Fruit fly (Drosophila melanogaster) whole organism, embryonic: Measurements from ENCODE around the gene CG6126.

Experiments used
- Antp ChIP-seq: fragments of 200-800 bp; sonication (Bioruptor generic); optimal IDR thresholded peaks from 3 replicates; lab custom pipeline; 2016; ENCODE audit warnings: missing biosample characterization, missing genetic modification characterization
- CG10321 ChIP-seq: fragments of 200-800 bp; sonication (Bioruptor generic); IDR thresholded peaks from 2 replicates; pipeline ENCODE4 v1.3.6; 2022; ENCODE audit warnings: missing biosample characterization, missing genetic modification characterization
- CG10431 ChIP-seq: fragments of 200-800 bp; sonication (Bioruptor generic); optimal IDR thresholded peaks from 3 replicates; lab custom pipeline; 2018; ENCODE audit warnings: missing biosample characterization, mild to moderate bottlenecking, missing genetic modification characterization
- CG11093 ChIP-seq: fragments of 200-800 bp; sonication (Bioruptor generic); IDR thresholded peaks from 3 replicates; pipeline ENCODE4 v1.3.6; 2022; ENCODE audit warnings: missing biosample characterization, missing genetic modification characterization
- CG11695 ChIP-seq: fragments of 200-800 bp; sonication (Bioruptor generic); IDR thresholded peaks from 3 replicates; pipeline ENCODE4 v1.3.6; 2022; ENCODE audit warnings: missing biosample characterization, missing genetic modification characterization
- CG12659 ChIP-seq: fragments of 200-800 bp; sonication (Bioruptor generic); optimal IDR thresholded peaks from 3 replicates; lab custom pipeline; 2017; ENCODE audit warnings: mild to moderate bottlenecking, missing biosample characterization, missing genetic modification reagents, missing genetic modification characterization
- CG14667 ChIP-seq: fragments of 200-800 bp; sonication (Bioruptor generic); IDR thresholded peaks from 2 replicates; pipeline ENCODE4 v1.3.6; 2022; ENCODE audit warnings: missing biosample characterization, missing genetic modification characterization
- CG14860 ChIP-seq: fragments of 200-800 bp; sonication (Bioruptor generic); IDR thresholded peaks from 3 replicates; pipeline ENCODE4 v1.3.6; 2022; ENCODE audit warnings: missing biosample characterization, missing genetic modification characterization; ENCODE audit not compliant: partially characterized antibody
- CG15073 ChIP-seq: fragments of 200-800 bp; sonication (Bioruptor generic); optimal IDR thresholded peaks from 2 replicates; lab custom pipeline; 2016; ENCODE audit warnings: missing biosample characterization, missing genetic modification characterization
- CG18011 ChIP-seq: fragments of 200-800 bp; sonication (Bioruptor generic); optimal IDR thresholded peaks from 2 replicates; lab custom pipeline; 2017; ENCODE audit warnings: missing biosample characterization, missing genetic modification characterization, mild to moderate bottlenecking, moderate library complexity, missing genotype
- CG18476 ChIP-seq: fragments of 200-800 bp; sonication (Bioruptor generic); optimal IDR thresholded peaks from 2 replicates; lab custom pipeline; 2016; ENCODE audit warnings: missing biosample characterization, mild to moderate bottlenecking, missing genetic modification characterization
- CG2199 ChIP-seq: fragments of 200-800 bp; sonication (Bioruptor generic); IDR thresholded peaks from 3 replicates; pipeline ENCODE4 v1.3.6; 2022; ENCODE audit warnings: missing biosample characterization, missing genetic modification characterization
- CG2889 ChIP-seq: fragments of 200-800 bp; sonication (Bioruptor generic); IDR thresholded peaks from 3 replicates; pipeline ENCODE4 v1.3.6; 2022; ENCODE audit warnings: missing biosample characterization, missing genetic modification characterization
- CG3995 ChIP-seq: fragments of 200-800 bp; sonication (Bioruptor generic); optimal IDR thresholded peaks from 3 replicates; lab custom pipeline; 2016; ENCODE audit warnings: missing biosample characterization, missing genetic modification characterization
- CG4328 ChIP-seq: fragments of 200-800 bp; sonication (Bioruptor generic); optimal IDR thresholded peaks from 3 replicates; lab custom pipeline; 2017; ENCODE audit warnings: missing biosample characterization, missing genetic modification reagents, missing genetic modification characterization
- CG6765 ChIP-seq: fragments of 200-800 bp; sonication (Bioruptor generic); optimal IDR thresholded peaks from 3 replicates; lab custom pipeline; 2017; ENCODE audit warnings: missing biosample characterization, mild to moderate bottlenecking, missing genetic modification characterization
- CG6854 ChIP-seq: fragments of 200-800 bp; sonication (Bioruptor generic); optimal IDR thresholded peaks from 3 replicates; lab custom pipeline; 2017; ENCODE audit warnings: missing biosample characterization, mild to moderate bottlenecking, missing genetic modification characterization
- CG8924 ChIP-seq: fragments of 200-800 bp; optimal IDR thresholded peaks from 3 replicates; lab custom pipeline; 2019; ENCODE audit warnings: missing biosample characterization, mild to moderate bottlenecking, missing genetic modification characterization, moderate library complexity
- Dad ChIP-seq: fragments of 200-800 bp; sonication (Bioruptor generic); optimal IDR thresholded peaks from 3 replicates; lab custom pipeline; 2016; ENCODE audit warnings: missing biosample characterization, missing genetic modification characterization
- HLH54F ChIP-seq: fragments of 200-800 bp; sonication (Bioruptor generic); optimal IDR thresholded peaks from 3 replicates; lab custom pipeline; 2016; ENCODE audit warnings: missing biosample characterization, missing genetic modification characterization
- Hr78 ChIP-seq, 2 experiments: fragments of 200-800 bp in 1 of 2; fragments of >200 bp in 1 of 2; sonication (Bioruptor generic) in 1 of 2; optimal IDR thresholded peaks; 2 replicates each; lab custom pipeline; 2017 to 2019; ENCODE audit warnings: missing biosample characterization in 2 of 2, missing genetic modification characterization in 2 of 2, mild to moderate bottlenecking in 1 of 2, moderate library complexity in 1 of 2
- Mes4 ChIP-seq: fragments of 200-800 bp; sonication (Bioruptor generic); optimal IDR thresholded peaks from 2 replicates; lab custom pipeline; 2016; ENCODE audit warnings: missing biosample characterization, missing genetic modification characterization
- Myb ChIP-seq: fragments of 200-800 bp; sonication (Bioruptor generic); optimal IDR thresholded peaks from 2 replicates; lab custom pipeline; 2016; ENCODE audit warnings: missing biosample characterization, missing genetic modification characterization
- NC2β ChIP-seq: fragments of 200-800 bp; sonication (Bioruptor generic); optimal IDR thresholded peaks from 2 replicates; lab custom pipeline; 2016; ENCODE audit warnings: missing biosample characterization, missing genetic modification characterization
- Nf-YC ChIP-seq: fragments of 200-800 bp; optimal IDR thresholded peaks from 3 replicates; lab custom pipeline; 2019; ENCODE audit warnings: missing biosample characterization, mild to moderate bottlenecking, missing genetic modification characterization, moderate library complexity
- Oaz ChIP-seq: fragments of 200-800 bp; sonication (Bioruptor generic); IDR thresholded peaks from 2 replicates; pipeline ENCODE4 v1.3.6; 2022; ENCODE audit warnings: missing biosample characterization, missing genetic modification characterization
- Ravus ChIP-seq: fragments of 200-800 bp; sonication (Bioruptor generic); IDR thresholded peaks from 2 replicates; pipeline ENCODE4 v1.3.6; 2022; ENCODE audit warnings: missing biosample characterization, missing genetic modification characterization
- aop ChIP-seq: fragments of 200-800 bp; sonication (Bioruptor generic); IDR thresholded peaks from 2 replicates; pipeline ENCODE4 v1.3.6; 2022; ENCODE audit warnings: missing biosample characterization, missing genetic modification characterization
- ap ChIP-seq: fragments of 200-800 bp; sonication (Bioruptor generic); IDR thresholded peaks from 2 replicates; pipeline ENCODE4 v1.3.6; 2022; ENCODE audit warnings: missing biosample characterization, missing genetic modification characterization
- br ChIP-seq: fragments of >200 bp; optimal IDR thresholded peaks from 2 replicates; lab custom pipeline; 2017
- caup ChIP-seq: fragments of 200-800 bp; sonication (Bioruptor generic); optimal IDR thresholded peaks from 3 replicates; lab custom pipeline; 2017; ENCODE audit warnings: missing biosample characterization, mild to moderate bottlenecking, missing genetic modification characterization, moderate library complexity; ENCODE audit not compliant: severe bottlenecking
- dmrt99B ChIP-seq: fragments of 200-800 bp; sonication (Bioruptor generic); optimal IDR thresholded peaks from 2 replicates; lab custom pipeline; 2018; ENCODE audit warnings: missing biosample characterization, mild to moderate bottlenecking, missing genetic modification characterization, moderate library complexity
- dpn ChIP-seq, 2 experiments: fragments of 200-800 bp; sonication (Bioruptor generic); optimal IDR thresholded peaks; 3 replicates each; lab custom pipeline; 2016; ENCODE audit warnings: missing biosample characterization in 2 of 2, missing genetic modification characterization in 2 of 2
- eve ChIP-seq, 2 experiments: fragments of >200 bp; optimal IDR thresholded peaks; 2 replicates each; lab custom pipeline; 2017; ENCODE audit warnings: missing biosample characterization in 2 of 2, missing genetic modification characterization in 2 of 2
- fd96Cb ChIP-seq: fragments of 200-800 bp; sonication (Bioruptor generic); optimal IDR thresholded peaks from 2 replicates; lab custom pipeline; 2018; ENCODE audit warnings: missing biosample characterization, mild to moderate bottlenecking, missing genetic modification characterization, moderate library complexity
- ftz-f1 ChIP-seq: fragments of 200-800 bp; sonication (Bioruptor generic); optimal IDR thresholded peaks from 2 replicates; lab custom pipeline; 2016; ENCODE audit warnings: missing biosample characterization, missing genetic modification characterization
- hth ChIP-seq: fragments of >200 bp; optimal IDR thresholded peaks from 2 replicates; lab custom pipeline; 2017; ENCODE audit warnings: inconsistent platforms
- lov ChIP-seq, 2 experiments: fragments of 200-800 bp in 1 of 2; fragments of >200 bp in 1 of 2; sonication (Bioruptor generic) in 1 of 2; IDR thresholded peaks in 1 of 2; optimal IDR thresholded peaks in 1 of 2; 2 replicates in 1 of 2; 3 replicates in 1 of 2; pipeline versions ENCODE4 v1.3.6 to Lab custom; 2017 to 2022; ENCODE audit warnings: missing biosample characterization in 1 of 2, missing genetic modification characterization in 1 of 2
- peb ChIP-seq: fragments of 200-800 bp; sonication (Bioruptor generic); IDR thresholded peaks from 2 replicates; pipeline ENCODE4 v1.3.6; 2022; ENCODE audit warnings: missing biosample characterization, missing genetic modification characterization
- sd ChIP-seq: fragments of 200-800 bp; sonication (Bioruptor generic); optimal IDR thresholded peaks from 3 replicates; lab custom pipeline; 2018; ENCODE audit warnings: missing biosample characterization, mild to moderate bottlenecking, missing genetic modification characterization, moderate library complexity
- sna ChIP-seq: fragments of 200-800 bp; sonication (Bioruptor generic); IDR thresholded peaks from 2 replicates; pipeline ENCODE4 v1.3.6; 2022; ENCODE audit warnings: missing biosample characterization, missing genetic modification characterization; ENCODE audit not compliant: partially characterized antibody
- sr ChIP-seq: fragments of 200-800 bp; sonication (Bioruptor generic); IDR thresholded peaks from 3 replicates; pipeline ENCODE4 v1.3.6; 2022; ENCODE audit warnings: missing biosample characterization, missing genetic modification characterization
- stc ChIP-seq: fragments of 200-800 bp; sonication (Bioruptor generic); IDR thresholded peaks from 2 replicates; pipeline ENCODE4 v1.3.6; 2022; ENCODE audit warnings: missing biosample characterization, missing genetic modification characterization
- stwl ChIP-seq: fragments of 200-800 bp; sonication (Bioruptor generic); optimal IDR thresholded peaks from 3 replicates; lab custom pipeline; 2018; ENCODE audit warnings: missing biosample characterization, mild to moderate bottlenecking, missing genetic modification characterization, moderate library complexity
- sug ChIP-seq: fragments of 200-800 bp; optimal IDR thresholded peaks from 2 replicates; lab custom pipeline; 2019; ENCODE audit warnings: missing biosample characterization, mild to moderate bottlenecking, missing genetic modification characterization, moderate library complexity
- tgo ChIP-seq: fragments of 200-800 bp; sonication (Bioruptor generic); IDR thresholded peaks from 3 replicates; pipeline ENCODE4 v1.3.6; 2022; ENCODE audit warnings: missing biosample characterization, missing genetic modification characterization
- trem ChIP-seq: fragments of 200-800 bp; optimal IDR thresholded peaks from 3 replicates; lab custom pipeline; 2019; ENCODE audit warnings: missing biosample characterization, mild to moderate bottlenecking, missing genetic modification characterization, moderate library complexity
- zfh1 ChIP-seq: fragments of 200-800 bp; sonication (Bioruptor generic); IDR thresholded peaks from 3 replicates; pipeline ENCODE4 v1.3.6; 2022; ENCODE audit warnings: missing biosample characterization, missing genetic modification characterization

The CG6126 gene

DNA sequence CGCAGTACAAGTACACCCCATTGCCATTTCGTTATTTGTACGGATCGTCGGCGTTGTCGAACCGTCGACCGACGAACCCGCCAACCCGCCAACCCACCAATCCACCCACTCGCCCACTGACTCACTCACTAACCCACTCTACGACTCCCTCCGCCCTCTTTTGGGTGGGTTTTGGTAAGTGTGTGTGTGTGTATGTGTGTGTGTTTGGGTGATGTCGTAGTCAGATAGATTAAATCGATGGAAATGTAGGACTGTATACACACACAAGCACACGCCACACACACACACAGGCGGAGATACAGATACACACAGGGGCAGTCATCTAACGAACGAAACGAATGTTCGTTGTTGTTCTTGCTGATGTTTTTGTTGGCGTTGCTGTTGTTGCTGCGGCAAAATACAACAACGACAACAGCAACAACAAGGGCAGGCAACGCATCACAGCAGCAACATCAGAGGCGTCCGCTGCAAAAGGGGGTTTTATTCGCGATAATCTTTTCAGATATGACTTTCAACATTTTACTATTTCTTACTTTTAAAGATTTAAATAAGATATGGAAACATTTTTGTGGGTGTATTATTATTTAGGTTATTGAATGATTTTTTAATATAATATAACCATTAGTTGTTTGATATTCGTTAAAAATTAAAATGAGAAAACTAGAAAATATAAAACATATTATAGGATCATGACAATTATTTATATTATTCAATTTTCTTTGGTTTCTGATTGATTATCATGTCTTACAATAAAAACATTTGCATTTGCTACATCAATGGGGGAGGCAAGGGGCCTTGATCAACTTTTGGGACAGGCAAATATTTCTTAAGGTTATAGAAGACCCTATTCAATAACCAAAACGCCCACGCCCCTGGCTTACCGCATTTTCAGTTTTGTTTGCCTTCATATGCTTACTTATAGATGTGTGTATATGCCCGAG, 18.7 kb upstream of the CG6126 start (continued):
- peak; percentile 91 for TF ChIP-seq CG6854 (GFP tag; lab: Kevin White, UChicago)
- 0 out of 2 replicates have a peak, but pooled peaks have one; percentile 16 for TF ChIP-seq sna
- TF ChIP-seq Ravus (GFP tag; lab: Robert Waterston, UW), result peak; percentile 40
- peak; percentile 17; the same call in 1 of the 3 replicates for TF ChIP-seq CG2199 (GFP tag; lab: Robert Waterston, UW)
- TF ChIP-seq br (lab: Kevin White, UChicago), result no peak
- TF ChIP-seq stwl, result no peak
- peak; percentile 15; the same call in 2 of the 3 replicates for TF ChIP-seq sr (GFP tag; lab: Robert Waterston, UW)
- peak; percentile 35 to 79 for TF ChIP-seq dpn (GFP tag; optimal IDR thresholded peaks at IDR 0.05; lab: Kevin White, UChicago)
- TF ChIP-seq peb (GFP tag; lab: Robert Waterston, UW), result no peak; the same call in 1 of the 2 replicates
- TF ChIP-seq ftz-f1 (GFP tag; lab: Kevin White, UChicago), result no peak
- TF ChIP-seq dmrt99B (tag; lab: Kevin White, UChicago), result peak; percentile 93
- TF ChIP-seq trem, result peak; percentile 70
- no peak for TF ChIP-seq Dad (GFP tag; lab: Kevin White, UChicago)
- TF ChIP-seq CG14667 (GFP tag; lab: Robert Waterston, UW), result peak; percentile 79
- TF ChIP-seq aop (GFP tag; lab: Robert Waterston, UW), result peak; percentile 33; the same call in 1 of the 2 replicates
- TF ChIP-seq sd (tag; lab: Kevin White, UChicago), result peak; percentile 50
- peak; percentile 90 for TF ChIP-seq sug
- TF ChIP-seq caup (GFP tag; lab: Kevin White, UChicago), result peak; percentile 90
- TF ChIP-seq hth (lab: Kevin White, UChicago), result no peak
- peak; percentile 67 for TF ChIP-seq CG18011
- TF ChIP-seq Antp (GFP tag; lab: Kevin White, UChicago), result no peak
- peak; percentile 76 for TF ChIP-seq CG11695 (GFP tag; lab: Robert Waterston, UW)
- no peak for TF ChIP-seq HLH54F
- TF ChIP-seq CG18476, result peak; percentile 63
- TF ChIP-seq Nf-YC, result peak; percentile 91
- TF ChIP-seq CG2889 (GFP tag; lab: Robert Waterston, UW), result peak; percentile 41; the same call in 2 of the 3 replicates
- no peak for TF ChIP-seq Myb (GFP tag; lab: Kevin White, UChicago)
- TF ChIP-seq CG8924 (tag; lab: Kevin White, UChicago), result peak; percentile 96
- TF ChIP-seq CG15073 (GFP tag; lab: Kevin White, UChicago), result no peak
- TF ChIP-seq fd96Cb (tag; lab: Kevin White, UChicago), result peak; percentile 93
- TF ChIP-seq Hr78 (GFP tag; optimal IDR thresholded peaks at IDR 0.05; lab: Kevin White, UChicago), result peak in 1 of 2 experiments; percentile 91
- TF ChIP-seq tgo, result peak; percentile 80
- TF ChIP-seq Mes4, result no peak
- peak; percentile 93 for TF ChIP-seq CG4328 (GFP tag; lab: Kevin White, UChicago)
- TF ChIP-seq zfh1, result peak; percentile 69
- peak; percentile 96 for TF ChIP-seq CG12659
- no peak for TF ChIP-seq lov (optimal IDR thresholded peaks at IDR 0.05; lab: Kevin White, UChicago)
- peak; percentile 78; the same call in 2 of the 3 replicates for TF ChIP-seq lov (GFP tag; IDR thresholded peaks at IDR 0.05; lab: Robert Waterston, UW)
- TF ChIP-seq CG6765 (GFP tag; lab: Kevin White, UChicago), result peak; percentile 91
- TF ChIP-seq NC2β (GFP tag; lab: Kevin White, UChicago), result peak; percentile 18
- TF ChIP-seq CG10321 (GFP tag; lab: Robert Waterston, UW), result no peak
- no peak for TF ChIP-seq CG14860 (GFP tag; lab: Robert Waterston, UW)
- TF ChIP-seq CG11093 (GFP tag; lab: Robert Waterston, UW), result peak; percentile 72; the same call in 2 of the 3 replicates
- TF ChIP-seq CG3995 (GFP tag; lab: Kevin White, UChicago), result no peak
- peak; percentile 59; the same call in 1 of the 2 replicates for TF ChIP-seq stc
- peak; percentile 89 for TF ChIP-seq CG10431 (GFP tag; lab: Kevin White, UChicago)
- TF ChIP-seq eve (GFP tag; optimal IDR thresholded peaks at IDR 0.05; lab: Kevin White, UChicago), result no peak
- peak; percentile 64 for TF ChIP-seq ap
- TF ChIP-seq Oaz (GFP tag; lab: Robert Waterston, UW), result peak; percentile 31
